Fruit fly (Drosophila melanogaster) whole organism, wandering third instar larva: Measurements from ENCODE around the gene Marcal1.

Experiments
- Abd-B ChIP-seq: fragments of >200 bp; optimal IDR thresholded peaks from 2 replicates; lab custom pipeline; 2017; ENCODE audit warnings: missing biosample characterization, missing genetic modification characterization
- CG32264 ChIP-seq: fragments of 200-800 bp; sonication (Bioruptor generic); optimal IDR thresholded peaks from 2 replicates; lab custom pipeline; 2016; ENCODE audit warnings: missing biosample characterization, missing genetic modification characterization
- CG9705 ChIP-seq: fragments of 200-800 bp; sonication (Bioruptor generic); optimal IDR thresholded peaks from 2 replicates; lab custom pipeline; 2018; ENCODE audit warnings: missing biosample characterization, mild to moderate bottlenecking, missing genetic modification characterization
- CrebA ChIP-seq: fragments of 200-800 bp; sonication (Bioruptor generic); optimal IDR thresholded peaks from 2 replicates; lab custom pipeline; 2016; ENCODE audit warnings: missing biosample characterization, mild to moderate bottlenecking, missing genetic modification characterization, borderline replicate concordance
- Dif ChIP-seq: fragments of 200-275, 200-300 bp; sonication (Bioruptor generic); optimal IDR thresholded peaks from 2 replicates; lab custom pipeline; 2018; ENCODE audit warnings: missing biosample characterization, missing genetic modification characterization; ENCODE audit not compliant: partially characterized antibody
- GATAd ChIP-seq: sonication (Bioruptor generic); optimal IDR thresholded peaks from 2 replicates; lab custom pipeline; 2016; ENCODE audit warnings: missing biosample characterization, missing genetic modification characterization
- HLH106 ChIP-seq: fragments of 200-800 bp; optimal IDR thresholded peaks from 3 replicates; lab custom pipeline; 2019; ENCODE audit warnings: missing biosample characterization, mild to moderate bottlenecking, missing genetic modification characterization, moderate library complexity
- Hnf4 ChIP-seq: fragments of 200-800 bp; sonication (Bioruptor generic); optimal IDR thresholded peaks from 2 replicates; lab custom pipeline; 2016; ENCODE audit warnings: missing biosample characterization, mild to moderate bottlenecking, missing genetic modification characterization
- Hr78 ChIP-seq: fragments of >200 bp; optimal IDR thresholded peaks from 2 replicates; lab custom pipeline; 2017; ENCODE audit warnings: missing biosample characterization, missing genetic modification characterization
- Hr83 ChIP-seq: fragments of 200-300 bp; sonication (Bioruptor generic); optimal IDR thresholded peaks from 2 replicates; lab custom pipeline; 2016; ENCODE audit warnings: missing biosample characterization, mild to moderate bottlenecking, missing genetic modification characterization, moderate library complexity; ENCODE audit not compliant: poor library complexity, severe bottlenecking
- Jra ChIP-seq: sonication (Bioruptor generic); optimal IDR thresholded peaks from 2 replicates; lab custom pipeline; 2016; ENCODE audit warnings: missing biosample characterization, missing genetic modification characterization
- Mio ChIP-seq: sonication (Bioruptor generic); optimal IDR thresholded peaks from 2 replicates; lab custom pipeline; 2016; ENCODE audit warnings: missing biosample characterization, missing genetic modification characterization
- Myc ChIP-seq: fragments of >200 bp; optimal IDR thresholded peaks from 2 replicates; lab custom pipeline; 2017
- OdsH ChIP-seq: fragments of 200-800 bp; sonication (Bioruptor generic); optimal IDR thresholded peaks from 2 replicates; lab custom pipeline; 2016; ENCODE audit warnings: missing biosample characterization, mild to moderate bottlenecking, missing genetic modification characterization
- Sp1 ChIP-seq: fragments of 200-800 bp; sonication (Bioruptor generic); optimal IDR thresholded peaks from 3 replicates; lab custom pipeline; 2019; ENCODE audit warnings: missing biosample characterization, mild to moderate bottlenecking, missing genetic modification characterization, moderate library complexity
- Vsx2 ChIP-seq: fragments of 200-300, 225-300 bp; sonication (Bioruptor generic); optimal IDR thresholded peaks from 2 replicates; lab custom pipeline; 2018; ENCODE audit warnings: missing biosample characterization, missing genetic modification characterization; ENCODE audit not compliant: partially characterized antibody
- brk ChIP-seq: fragments of 200-800 bp; sonication (Bioruptor generic); optimal IDR thresholded peaks from 2 replicates; lab custom pipeline; 2016; ENCODE audit warnings: missing biosample characterization, mild to moderate bottlenecking, missing genetic modification characterization
- dl ChIP-seq, 2 experiments: fragments of 175-275, 200-275 bp in 1 of 2; fragments of 200-275 bp in 1 of 2; sonication (Bioruptor generic); optimal IDR thresholded peaks; lab custom pipeline; 2018; ENCODE audit warnings: mild to moderate bottlenecking in 2 of 2, missing biosample characterization in 2 of 2, missing genetic modification characterization in 2 of 2, moderate library complexity in 2 of 2; ENCODE audit not compliant: partially characterized antibody in 2 of 2, insufficient read depth in 1 of 2
- dsf ChIP-seq: sonication (Bioruptor generic); optimal IDR thresholded peaks from 2 replicates; lab custom pipeline; 2016; ENCODE audit warnings: missing biosample characterization, missing genetic modification characterization, borderline replicate concordance
- ey ChIP-seq: fragments of 200-800 bp; sonication (Bioruptor generic); optimal IDR thresholded peaks from 2 replicates; lab custom pipeline; 2016; ENCODE audit warnings: missing biosample characterization, missing genetic modification characterization
- foxo ChIP-seq, 2 experiments: fragments of 200-800 bp; sonication (Bioruptor generic); optimal IDR thresholded peaks; 2 replicates in 1 of 2; 3 replicates in 1 of 2; lab custom pipeline; 2016 to 2017; ENCODE audit warnings: missing biosample characterization in 2 of 2, missing genetic modification characterization in 2 of 2
- fru ChIP-seq: fragments of 200-800 bp; sonication (Bioruptor generic); optimal IDR thresholded peaks from 3 replicates; lab custom pipeline; 2016; ENCODE audit warnings: missing biosample characterization, mild to moderate bottlenecking, missing genetic modification characterization
- h ChIP-seq: fragments of 200-800 bp; sonication (Bioruptor generic); optimal IDR thresholded peaks from 3 replicates; lab custom pipeline; 2016; ENCODE audit warnings: missing biosample characterization, mild to moderate bottlenecking, missing genetic modification characterization
- jim ChIP-seq: fragments of 175-275, 200-325 bp; sonication (Bioruptor generic); optimal IDR thresholded peaks from 2 replicates; lab custom pipeline; 2016; ENCODE audit warnings: missing biosample characterization, mild to moderate bottlenecking, missing genetic modification characterization
- pan ChIP-seq: fragments of >200 bp; optimal IDR thresholded peaks from 2 replicates; lab custom pipeline; 2017
- psq ChIP-seq: fragments of 200-800 bp; sonication (Bioruptor generic); optimal IDR thresholded peaks from 3 replicates; lab custom pipeline; 2017; ENCODE audit warnings: missing biosample characterization, mild to moderate bottlenecking, missing genetic modification characterization, moderate library complexity
- rgr ChIP-seq: fragments of 200-800 bp; sonication (Bioruptor generic); optimal IDR thresholded peaks from 3 replicates; lab custom pipeline; 2016; ENCODE audit warnings: missing biosample characterization, mild to moderate bottlenecking, missing genetic modification characterization
- sage ChIP-seq: fragments of 200-800 bp; sonication (Bioruptor generic); optimal IDR thresholded peaks from 2 replicates; lab custom pipeline; 2016; ENCODE audit warnings: missing biosample characterization, mild to moderate bottlenecking, missing genetic modification characterization
- sv ChIP-seq: fragments of 200-800 bp; sonication (Bioruptor generic); optimal IDR thresholded peaks from 3 replicates; lab custom pipeline; 2016; ENCODE audit warnings: missing biosample characterization, missing genetic modification characterization
- tai ChIP-seq: sonication (Bioruptor generic); optimal IDR thresholded peaks from 2 replicates; lab custom pipeline; 2016; ENCODE audit warnings: missing biosample characterization, missing genetic modification characterization
- usp ChIP-seq: fragments of >200 bp; optimal IDR thresholded peaks from 2 replicates; lab custom pipeline; 2017; ENCODE audit warnings: missing biosample characterization, missing genetic modification characterization
- woc ChIP-seq: sonication (Bioruptor generic); optimal IDR thresholded peaks from 2 replicates; lab custom pipeline; 2016; ENCODE audit warnings: missing biosample characterization, mild to moderate bottlenecking, missing genetic modification characterization

Marcal1 gene

DNA sequence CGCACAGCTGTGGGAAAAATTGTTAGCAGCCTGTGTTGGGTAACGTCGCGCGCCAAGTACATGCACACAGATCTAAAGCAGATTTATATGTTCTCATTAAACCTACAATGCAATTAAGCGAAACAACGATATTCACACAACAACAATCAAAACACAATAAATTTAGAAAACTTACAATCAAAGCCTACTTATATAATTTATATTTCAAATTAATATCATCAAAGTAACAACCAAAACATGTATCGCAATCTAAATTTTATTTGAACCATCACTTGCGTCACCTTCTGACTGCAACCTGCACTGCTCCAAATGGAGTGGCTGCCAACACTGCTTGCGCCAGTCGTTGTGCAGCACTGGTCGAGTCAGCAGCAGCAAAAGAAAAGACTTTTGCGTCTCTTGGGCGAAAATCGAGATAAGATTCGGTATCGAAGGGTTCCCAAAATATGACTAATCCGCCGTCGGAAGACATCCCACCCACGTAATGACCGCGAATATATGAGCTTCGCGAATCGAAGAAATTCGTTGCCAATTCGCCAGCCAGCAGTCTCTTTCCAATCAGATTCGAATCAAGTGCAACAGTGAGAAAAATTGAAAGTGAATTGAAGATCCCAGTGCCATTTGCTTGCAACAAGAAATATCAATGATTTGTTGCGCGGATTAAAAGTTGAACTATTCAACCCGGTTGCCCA, 26.1 kb downstream of the Marcal1 start, which contains the start of the genes CG8892 and CG34126 (continued):
- TF ChIP-seq Jra (GFP tag; lab: Kevin White, UChicago): peak; percentile 97
- TF ChIP-seq HLH106: peak; percentile 99
- peak; percentile 94 for TF ChIP-seq GATAd (GFP tag; lab: Kevin White, UChicago)
- TF ChIP-seq Vsx2 (GFP tag; lab: Kevin White, UChicago): no peak

DNA sequence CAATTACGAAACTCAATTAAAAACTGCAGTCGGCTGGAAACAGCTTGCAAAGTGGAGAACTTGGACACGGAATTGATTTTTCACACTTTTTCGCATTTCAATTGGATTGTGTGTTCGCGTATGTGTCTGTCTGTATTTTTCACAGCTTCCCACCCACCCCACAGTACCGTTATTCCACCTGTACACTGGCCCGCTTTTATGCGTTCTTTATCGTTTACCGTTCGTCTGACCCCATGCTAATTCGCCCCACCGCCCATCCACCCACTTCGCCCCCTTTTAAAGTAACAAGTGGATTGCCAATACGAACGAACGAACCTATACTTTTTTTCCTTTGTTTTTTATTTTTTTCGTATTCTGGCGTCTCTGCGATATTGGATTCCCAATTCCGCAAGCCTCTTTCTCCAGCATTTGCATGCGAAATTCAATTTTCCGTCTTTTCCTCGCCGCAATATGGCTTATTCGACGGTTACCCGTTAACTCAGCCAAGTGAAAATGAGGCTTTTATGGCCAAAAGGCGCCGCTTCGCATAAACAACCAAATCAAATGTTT, 26.9 kb downstream of the Marcal1 start:
- TF ChIP-seq Vsx2 (GFP tag; lab: Kevin White, UChicago) (no peak), Hr83 (GFP tag; lab: Kevin White, UChicago) (peak; percentile 3), OdsH (no peak), jim (GFP tag; lab: Kevin White, UChicago) (peak; percentile 80)

DNA sequence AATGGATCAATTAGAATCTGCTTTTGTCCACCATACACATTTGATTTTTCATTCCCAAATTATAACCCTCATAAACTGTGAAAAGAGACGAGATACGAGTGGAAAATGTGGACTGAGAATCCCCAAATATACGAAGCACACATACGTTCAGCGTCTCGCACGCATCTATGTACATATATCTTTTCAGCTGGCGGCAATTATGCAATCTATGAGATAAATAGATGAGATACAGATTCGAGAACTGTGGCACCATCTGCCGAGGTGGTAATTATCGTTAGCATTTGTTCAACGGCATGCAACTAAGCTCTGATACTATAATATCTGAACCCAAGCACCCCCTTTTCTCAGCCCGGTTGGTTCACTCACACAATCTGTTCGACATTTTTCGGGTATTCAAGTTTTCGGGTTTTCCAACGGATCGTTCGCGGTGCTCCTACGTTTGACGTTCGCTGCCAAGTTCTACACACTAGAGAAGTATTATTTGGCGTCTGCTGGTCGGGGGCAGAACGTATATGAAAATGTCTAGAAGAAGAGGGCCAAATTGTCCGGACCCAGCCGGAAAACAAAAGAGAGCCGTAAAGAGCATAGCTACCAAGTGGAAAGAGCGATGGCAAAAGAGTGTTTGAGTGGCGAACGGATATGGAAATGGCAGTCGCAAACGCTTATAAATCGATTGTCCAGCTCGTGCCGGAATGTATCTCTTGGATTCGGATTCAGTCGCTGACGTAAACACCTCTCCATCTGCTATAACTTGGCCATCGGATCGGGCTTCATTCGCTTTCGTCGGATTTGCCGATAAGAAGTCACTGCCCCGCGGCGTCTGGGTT, 39.9 kb downstream of the Marcal1 start:
- TF ChIP-seq CrebA (no peak), OdsH (no peak), Jra (GFP tag; lab: Kevin White, UChicago) (no peak), GATAd (GFP tag; lab: Kevin White, UChicago) (no peak), fru (GFP tag; lab: Kevin White, UChicago) (no peak), Myc (lab: Kevin White, UChicago) (no peak), sage (GFP tag; lab: Kevin White, UChicago) (no peak), rgr (GFP tag; lab: Kevin White, UChicago) (no peak)

DNA sequence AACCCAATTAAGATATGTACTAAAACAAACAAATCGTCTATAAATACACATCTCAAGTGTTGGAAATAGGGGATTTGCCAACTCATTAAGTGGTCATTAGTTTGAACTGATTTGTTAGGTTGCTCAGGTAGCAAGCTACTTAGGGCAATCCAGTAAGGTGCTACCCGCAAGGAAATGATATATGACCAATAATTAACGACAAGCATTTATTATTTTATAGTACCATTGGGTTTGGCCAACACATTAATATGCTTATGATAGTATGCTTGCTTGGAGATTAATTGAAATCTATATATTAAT, 40.5 kb downstream of the Marcal1 start:
- TF ChIP-seq tai (no peak), Abd-B (GFP tag; lab: Kevin White, UChicago) (no peak), woc (no peak), Hr83 (GFP tag; lab: Kevin White, UChicago) (no peak), fru (GFP tag; lab: Kevin White, UChicago) (no peak), pan (lab: Kevin White, UChicago) (no peak), ey (GFP tag; lab: Kevin White, UChicago) (no peak), Dif (GFP tag; lab: Kevin White, UChicago) (no peak), Sp1 (GFP tag; lab: Kevin White, UChicago) (no peak), dsf (no peak), HLH106 (no peak), Jra (GFP tag; lab: Kevin White, UChicago) (no peak), Hnf4 (no peak), Vsx2 (GFP tag; lab: Kevin White, UChicago) (no peak), GATAd (GFP tag; lab: Kevin White, UChicago) (no peak), foxo (GFP tag; optimal IDR thresholded peaks at IDR 0.05; lab: Kevin White, UChicago) (no peak)

DNA sequence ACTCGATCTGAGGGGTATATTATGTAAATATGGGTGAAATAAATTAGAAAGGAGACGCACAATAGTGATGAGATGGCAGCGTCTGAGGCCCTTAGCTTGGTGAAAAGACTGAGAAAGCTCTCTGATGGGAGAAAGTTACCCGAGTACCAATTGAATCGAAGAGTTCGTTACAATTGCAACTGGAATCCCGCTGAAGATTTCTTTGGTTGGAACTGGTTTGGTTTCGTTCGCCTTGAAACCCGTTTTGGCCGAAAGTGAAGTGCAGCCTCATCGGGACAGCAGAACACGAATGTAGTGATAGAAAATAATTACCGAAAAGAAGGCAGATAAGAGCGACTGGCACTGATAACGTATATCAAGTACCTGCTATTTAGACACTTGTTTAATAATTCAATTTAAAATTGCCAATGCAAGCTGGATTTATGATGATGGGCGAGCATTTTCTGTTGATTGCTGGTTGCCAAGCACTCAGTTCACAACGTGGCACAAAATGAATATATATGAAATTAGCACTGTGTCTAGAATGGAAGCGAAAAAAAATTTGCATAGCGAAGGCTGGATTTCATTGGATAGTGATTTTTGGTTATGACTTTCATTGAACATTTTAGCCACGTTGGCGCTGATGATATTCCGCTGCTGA, 41.1 kb downstream of the Marcal1 start:
- no peak for TF ChIP-seq Myc (lab: Kevin White, UChicago)

DNA sequence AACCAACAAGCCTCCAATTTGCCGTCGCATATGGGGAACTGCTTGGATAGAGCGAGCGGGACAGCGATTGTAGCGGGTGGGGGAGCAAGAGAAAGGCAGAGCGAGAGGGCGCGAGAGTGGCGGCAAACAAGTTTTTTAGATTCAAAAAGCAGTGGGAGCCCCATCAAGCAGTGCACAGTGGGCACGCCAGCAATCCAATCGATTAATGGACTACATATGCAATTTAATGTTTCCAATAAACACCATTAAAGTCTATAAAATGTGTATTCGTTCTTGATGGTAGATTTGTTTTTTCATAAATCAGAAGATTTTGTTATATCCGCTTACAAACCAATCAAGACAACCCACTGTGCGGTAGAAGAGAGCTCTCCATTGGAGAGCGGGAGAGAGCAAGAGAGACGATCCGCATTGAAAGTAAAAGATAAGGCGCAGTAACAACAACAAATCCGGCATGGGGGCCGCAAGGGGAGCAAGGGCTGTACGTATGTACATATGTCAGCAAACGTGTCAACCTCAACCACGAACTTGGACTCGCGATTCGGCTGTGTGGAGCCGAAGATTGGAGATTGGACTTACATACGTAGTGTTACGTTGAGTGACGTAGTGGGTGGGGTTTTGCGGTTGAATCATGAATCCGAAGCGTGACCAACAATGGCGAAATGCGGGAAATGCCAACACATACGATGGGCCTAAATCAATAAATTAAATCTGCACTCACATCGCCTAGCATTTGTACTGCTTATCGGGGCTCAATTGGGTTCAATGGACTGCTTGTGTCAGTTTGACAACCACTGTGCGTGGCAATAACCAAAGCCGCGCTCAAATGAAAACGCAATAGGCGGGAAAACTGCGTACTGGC, 42.3 kb downstream of the Marcal1 start:
- peak; percentile 99 for TF ChIP-seq h (GFP tag; lab: Kevin White, UChicago)
- TF ChIP-seq psq: peak; percentile 95
- TF ChIP-seq Jra (GFP tag; lab: Kevin White, UChicago): peak; percentile 97
- peak; percentile 99 for TF ChIP-seq ey (GFP tag; lab: Kevin White, UChicago)
- TF ChIP-seq dl (GFP tag; optimal IDR thresholded peaks at IDR 0.05; lab: Kevin White, UChicago; ENCODE audit: insufficient read depth in 1 of 2, partially characterized antibody in 2 of 2): peak; percentile 80 to 91
- TF ChIP-seq usp (GFP tag; lab: Kevin White, UChicago): no peak
- TF ChIP-seq woc: peak; percentile 99
- TF ChIP-seq Mio (GFP tag; lab: Kevin White, UChicago): peak; percentile 92
- no peak for TF ChIP-seq jim (GFP tag; lab: Kevin White, UChicago)
- peak; percentile 94 for TF ChIP-seq GATAd (GFP tag; lab: Kevin White, UChicago)
- no peak for TF ChIP-seq pan (lab: Kevin White, UChicago)
- peak; percentile 94 for TF ChIP-seq brk (GFP tag; lab: Kevin White, UChicago)
- TF ChIP-seq OdsH: peak; percentile 98
- TF ChIP-seq sv: peak; percentile 98
- peak; percentile 100 for TF ChIP-seq fru (GFP tag; lab: Kevin White, UChicago)
- peak; percentile 98 for TF ChIP-seq CG32264
- TF ChIP-seq Hr78 (GFP tag; lab: Kevin White, UChicago): no peak
- peak; percentile 96 for TF ChIP-seq CG9705 (GFP tag; lab: Kevin White, UChicago)
- peak; percentile 92 for TF ChIP-seq Hr83 (GFP tag; lab: Kevin White, UChicago)
